Worm (Caenorhabditis elegans): ENCODE data around the gene tub-1.

Gene tub-1

ce11 chrII:8187516-8187915, 30.8 kb upstream of the tub-1 start:
- TF ChIP-seq ceh-36 (tag; optimal IDR thresholded peaks at IDR 0.05) (no peak), tra-4 (tag; optimal IDR thresholded peaks at IDR 0.05) (no peak), sea-1 (GFP tag; conservative IDR thresholded peaks at IDR 0.05) (no peak), ets-7 (tag; optimal IDR thresholded peaks at IDR 0.05) (no peak), ama-1 (optimal IDR thresholded peaks at IDR 0.05) (no peak), hmg-4 (GFP tag; optimal IDR thresholded peaks at IDR 0.05) (no peak)

ce11 chrII:8185016-8185493, 28.3 kb upstream of the tub-1 start, which contains the start of the genes mig-5 and cct-1:
TSS of gene mig-5 (minus strand) at chrII:8185023.
TSS of gene cct-1 (plus strand) at chrII:8185443.
- TF ChIP-seq aly-1 (tag; optimal IDR thresholded peaks at IDR 0.05) (no peak), hmg-4 (GFP tag; optimal IDR thresholded peaks at IDR 0.05) (peak; percentile 31), sea-1 (GFP tag; conservative IDR thresholded peaks at IDR 0.05) (no peak), F13C5.2 (tag; optimal IDR thresholded peaks at IDR 0.05) (peak; percentile 85), flt-1 (GFP tag; IDR thresholded peaks at IDR 0.05) (peak; percentile 48; the same call in 1 of the 2 replicates), pes-1 (GFP tag; IDR thresholded peaks at IDR 0.05) (no peak)

- TF ChIP-seq ama-1 (optimal IDR thresholded peaks at IDR 0.05) (no peak), pes-1 (GFP tag; IDR thresholded peaks at IDR 0.05) (no peak), sea-1 (GFP tag; conservative IDR thresholded peaks at IDR 0.05) (no peak), hnd-1 (tag; optimal IDR thresholded peaks at IDR 0.05) (no peak), ceh-36 (tag; optimal IDR thresholded peaks at IDR 0.05) (no peak), aly-1 (tag; optimal IDR thresholded peaks at IDR 0.05) (no peak), hmbx-1 (tag; optimal IDR thresholded peaks at IDR 0.05) (no peak), flt-1 (GFP tag; IDR thresholded peaks at IDR 0.05) (no peak), scrt-1 (GFP tag; IDR thresholded peaks at IDR 0.05) (no peak), tbx-37 (GFP tag; conservative IDR thresholded peaks at IDR 0.05) (no peak), tra-4 (tag; optimal IDR thresholded peaks at IDR 0.05) (no peak), tbx-11 (GFP tag; IDR thresholded peaks at IDR 0.05) (no peak), B0310.2 (tag; optimal IDR thresholded peaks at IDR 0.05) (no peak)
Measured at ce11 chrII:8181437-8181836, 24.7 kb upstream of the tub-1 start, which contains the start of gene dylt-3. TSS of gene dylt-3 (plus strand) at chrII:8181737.

ce11 chrII:8180281-8180680, 23.5 kb upstream of the tub-1 start, which contains the start of gene T05C12.4:
TSS of gene T05C12.4 (minus strand) at chrII:8180381.
- no peak for TF ChIP-seq ets-7 (tag; optimal IDR thresholded peaks at IDR 0.05)
- TF ChIP-seq tra-4 (tag; optimal IDR thresholded peaks at IDR 0.05): no peak

ce11 chrII:8178614-8179013, 21.9 kb upstream of the tub-1 start:
- TF ChIP-seq ceh-13 (GFP tag; optimal IDR thresholded peaks at IDR 0.05): no peak
- TF ChIP-seq tbx-11 (GFP tag; IDR thresholded peaks at IDR 0.05): no peak

- TF ChIP-seq ama-1 (optimal IDR thresholded peaks at IDR 0.05): no peak
- TF ChIP-seq flt-1 (GFP tag; IDR thresholded peaks at IDR 0.05): no peak
- TF ChIP-seq F13C5.2 (tag; optimal IDR thresholded peaks at IDR 0.05): no peak
- no peak for TF ChIP-seq ceh-13 (GFP tag; optimal IDR thresholded peaks at IDR 0.05)
- TF ChIP-seq B0310.2 (tag; optimal IDR thresholded peaks at IDR 0.05): no peak
- no peak for TF ChIP-seq tra-4 (tag; optimal IDR thresholded peaks at IDR 0.05)
- TF ChIP-seq sea-1 (GFP tag; conservative IDR thresholded peaks at IDR 0.05): no peak
Measured at ce11 chrII:8177095-8177494, 20.4 kb upstream of the tub-1 start, which contains the start of gene acr-14. TSS of gene acr-14 (minus strand) at chrII:8177195.

ce11 chrII:8174148-8174547, 17.4 kb upstream of the tub-1 start:
- no peak for TF ChIP-seq hmbx-1 (tag; optimal IDR thresholded peaks at IDR 0.05)

- no peak for TF ChIP-seq hnd-1 (tag; optimal IDR thresholded peaks at IDR 0.05)
- TF ChIP-seq ceh-13 (GFP tag; optimal IDR thresholded peaks at IDR 0.05): no peak
Measured at ce11 chrII:8173449-8173848, 16.7 kb upstream of the tub-1 start, which contains the start of the genes decr-1.3 and T05C12.1. TSS of gene decr-1.3 (minus strand) at chrII:8173549. TSS of gene T05C12.1 (plus strand) at chrII:8173680.

ce11 chrII:8170374-8170773, 13.6 kb upstream of the tub-1 start, which contains the start of gene T05C12.11:
TSS of gene T05C12.11 (minus strand) at chrII:8170474.
- TF ChIP-seq aly-1 (tag; optimal IDR thresholded peaks at IDR 0.05) (no peak), sea-1 (GFP tag; conservative IDR thresholded peaks at IDR 0.05) (no peak), scrt-1 (GFP tag; IDR thresholded peaks at IDR 0.05) (no peak), tbx-11 (GFP tag; IDR thresholded peaks at IDR 0.05) (no peak), pes-1 (GFP tag; IDR thresholded peaks at IDR 0.05) (no peak), B0310.2 (tag; optimal IDR thresholded peaks at IDR 0.05) (no peak), hmg-4 (GFP tag; optimal IDR thresholded peaks at IDR 0.05) (no peak), ceh-13 (GFP tag; optimal IDR thresholded peaks at IDR 0.05) (no peak), tra-4 (tag; optimal IDR thresholded peaks at IDR 0.05) (no peak), ama-1 (optimal IDR thresholded peaks at IDR 0.05) (no peak), flt-1 (GFP tag; IDR thresholded peaks at IDR 0.05) (no peak)

- no peak for TF ChIP-seq tra-4 (tag; optimal IDR thresholded peaks at IDR 0.05)
- no peak for TF ChIP-seq ceh-36 (tag; optimal IDR thresholded peaks at IDR 0.05)
- no peak for TF ChIP-seq aly-1 (tag; optimal IDR thresholded peaks at IDR 0.05)
- no peak for TF ChIP-seq ets-7 (tag; optimal IDR thresholded peaks at IDR 0.05)
- TF ChIP-seq sea-1 (GFP tag; conservative IDR thresholded peaks at IDR 0.05): no peak
- no peak for TF ChIP-seq ama-1 (optimal IDR thresholded peaks at IDR 0.05)
- TF ChIP-seq ceh-13 (GFP tag; optimal IDR thresholded peaks at IDR 0.05): no peak
- no peak for TF ChIP-seq scrt-1 (GFP tag; IDR thresholded peaks at IDR 0.05)
- TF ChIP-seq hmbx-1 (tag; optimal IDR thresholded peaks at IDR 0.05): no peak
- TF ChIP-seq B0310.2 (tag; optimal IDR thresholded peaks at IDR 0.05): no peak
- TF ChIP-seq pes-1 (GFP tag; IDR thresholded peaks at IDR 0.05): no peak
- no peak for TF ChIP-seq tbx-37 (GFP tag; conservative IDR thresholded peaks at IDR 0.05)
- TF ChIP-seq hmg-4 (GFP tag; optimal IDR thresholded peaks at IDR 0.05): no peak
- TF ChIP-seq hnd-1 (tag; optimal IDR thresholded peaks at IDR 0.05): no peak
- no peak for TF ChIP-seq flt-1 (GFP tag; IDR thresholded peaks at IDR 0.05)
Measured at ce11 chrII:8169283-8169682, 12.5 kb upstream of the tub-1 start, which contains the start of gene T05C12.15. TSS of gene T05C12.15 (plus strand) at chrII:8169583.

Data from whole organism, early embryonic.